Worm (Caenorhabditis elegans) whole organism, L4 larva: ENCODE data around the gene stc-1.

Source experiments
- F44E2.7 ChIP-seq: fragments of 200-800 bp; sonication (Bioruptor generic); IDR thresholded peaks from 2 replicates; pipeline ENCODE4 v2.1.2; 2022; ENCODE audit warnings: missing genetic modification characterization, missing compliant biosample characterization
- fkh-10 ChIP-seq: fragments of 150-350 bp; optimal IDR thresholded peaks from 2 replicates; lab custom pipeline; 2014; ENCODE audit warnings: missing biosample characterization, missing genetic modification reagents, missing genetic modification characterization
- nhr-237 ChIP-seq: sonication (generic microtip); optimal IDR thresholded peaks from 2 replicates; lab custom pipeline; 2017; ENCODE audit warnings: missing biosample characterization, missing genetic modification characterization

DNA sequence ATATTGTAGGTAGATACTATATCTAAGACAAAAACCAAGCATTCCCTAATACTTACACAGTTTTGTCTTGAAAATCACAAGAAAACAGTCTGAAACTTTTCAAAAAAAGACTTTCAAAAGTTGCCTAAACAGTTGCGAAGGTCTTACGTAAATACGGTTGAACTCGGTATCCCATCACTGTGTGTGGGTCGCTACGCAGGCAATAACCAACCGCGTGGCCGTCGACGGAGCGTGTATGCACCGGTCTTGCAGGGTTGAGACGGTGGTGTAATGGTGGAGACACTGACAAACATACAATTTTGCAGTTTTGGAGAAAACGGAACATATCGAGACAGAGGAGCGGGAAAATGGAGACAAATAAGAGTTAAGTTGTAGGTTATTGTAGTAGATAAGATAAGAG is 4.7 kb downstream of the stc-1 start, which contains the start of gene iff-2:
- TF ChIP-seq fkh-10 (peak; percentile 99), nhr-237 (tag; lab: Kevin White, UChicago) (peak; percentile 83), F44E2.7 (GFP tag; lab: Robert Waterston, UW) (no peak)
